Worm (Caenorhabditis elegans) whole organism, late embryonic: ENCODE data around the gene dsl-6.
"Not testable (repeated sequence)": the region's sequence is repeated elsewhere in the genome, so short reads cannot be mapped to it uniquely, and the experiment has no call there.

Experiments used
- C08G9.2 ChIP-seq: sonication (generic microtip); optimal IDR thresholded peaks from 2 replicates; lab custom pipeline; 2016; ENCODE audit warnings: mild to moderate bottlenecking, missing genetic modification characterization, moderate library complexity, missing compliant biosample characterization
- F13H6.1 ChIP-seq: sonication (generic microtip); optimal IDR thresholded peaks from 2 replicates; lab custom pipeline; 2016; ENCODE audit warnings: missing genetic modification characterization, missing compliant biosample characterization
- T23F11.4 ChIP-seq: fragments of 200-800 bp; sonication (Bioruptor generic); optimal IDR thresholded peaks from 2 replicates; lab custom pipeline; 2018; ENCODE audit warnings: mild to moderate bottlenecking, missing genetic modification characterization, missing compliant biosample characterization
- ahr-1 ChIP-seq: sonication (generic microtip); optimal IDR thresholded peaks from 2 replicates; lab custom pipeline; 2016; ENCODE audit warnings: missing genetic modification characterization, missing compliant biosample characterization
- ama-1 ChIP-seq: fragments of 150-350 bp; optimal IDR thresholded peaks from 2 replicates; lab custom pipeline; 2014
- ceh-19 ChIP-seq: fragments of 200-800 bp; sonication (Bioruptor generic); optimal IDR thresholded peaks from 2 replicates; lab custom pipeline; 2018; ENCODE audit warnings: mild to moderate bottlenecking, missing genetic modification characterization, missing compliant biosample characterization
- ceh-22 ChIP-seq: sonication (generic microtip); optimal IDR thresholded peaks from 2 replicates; lab custom pipeline; 2017; ENCODE audit warnings: missing biosample characterization, missing genetic modification characterization
- ceh-24 ChIP-seq: sonication (generic microtip); optimal IDR thresholded peaks from 2 replicates; lab custom pipeline; 2016; ENCODE audit warnings: mild to moderate bottlenecking, missing genetic modification characterization, missing compliant biosample characterization
- ceh-30 ChIP-seq: fragments of 150-350 bp; optimal IDR thresholded peaks from 2 replicates; lab custom pipeline; 2014; ENCODE audit warnings: missing biosample characterization, missing genetic modification characterization
- ceh-31 ChIP-seq: sonication (generic microtip); optimal IDR thresholded peaks from 2 replicates; lab custom pipeline; 2016; ENCODE audit warnings: missing genetic modification characterization, missing compliant biosample characterization
- ceh-34 ChIP-seq: sonication (generic microtip); optimal IDR thresholded peaks from 2 replicates; lab custom pipeline; 2016; ENCODE audit warnings: mild to moderate bottlenecking, missing genetic modification characterization, missing compliant biosample characterization
- ceh-45 ChIP-seq: fragments of 200-800 bp; sonication (Bioruptor generic); IDR thresholded peaks from 2 replicates; pipeline ENCODE4 v1.3.6; 2022; ENCODE audit warnings: missing genetic modification reagents, missing genetic modification characterization, missing compliant biosample characterization
- ceh-48 ChIP-seq: sonication (generic microtip); optimal IDR thresholded peaks from 2 replicates; lab custom pipeline; 2016; ENCODE audit warnings: missing genetic modification characterization, inconsistent platforms, missing compliant biosample characterization
- ceh-6 ChIP-seq: fragments of 200-800 bp; sonication (Bioruptor generic); optimal IDR thresholded peaks from 2 replicates; lab custom pipeline; 2018; ENCODE audit warnings: mild to moderate bottlenecking, missing genetic modification characterization, missing compliant biosample characterization
- ceh-9 ChIP-seq: sonication (generic microtip); optimal IDR thresholded peaks from 2 replicates; lab custom pipeline; 2016; ENCODE audit warnings: mild to moderate bottlenecking, missing genetic modification characterization, inconsistent platforms, missing compliant biosample characterization
- che-1 ChIP-seq: sonication (generic microtip); optimal IDR thresholded peaks from 2 replicates; lab custom pipeline; 2016; ENCODE audit warnings: mild to moderate bottlenecking, missing genetic modification characterization, missing compliant biosample characterization
- dmd-4 ChIP-seq: sonication (generic microtip); optimal IDR thresholded peaks from 2 replicates; lab custom pipeline; 2016; ENCODE audit warnings: borderline replicate concordance, missing genetic modification characterization, missing compliant biosample characterization
- dve-1 ChIP-seq: sonication (generic microtip); optimal IDR thresholded peaks from 2 replicates; lab custom pipeline; 2017; ENCODE audit warnings: antibody characterized with exemption, mild to moderate bottlenecking, missing genetic modification characterization, missing compliant biosample characterization
- elt-2 ChIP-seq: sonication (generic microtip); optimal IDR thresholded peaks from 2 replicates; lab custom pipeline; 2016; ENCODE audit warnings: missing genetic modification reagents, missing genetic modification characterization, missing compliant biosample characterization
- elt-4 ChIP-seq: sonication (generic microtip); optimal IDR thresholded peaks from 2 replicates; lab custom pipeline; 2016; ENCODE audit warnings: missing genetic modification characterization, missing compliant biosample characterization
- eyg-1 ChIP-seq: sonication (generic microtip); optimal IDR thresholded peaks from 2 replicates; lab custom pipeline; 2016; ENCODE audit warnings: missing genotype, missing genetic modification characterization, missing compliant biosample characterization
- fax-1 ChIP-seq: sonication (generic microtip); optimal IDR thresholded peaks from 2 replicates; lab custom pipeline; 2016; ENCODE audit warnings: missing genotype, missing genetic modification characterization, missing compliant biosample characterization
- fkh-10 ChIP-seq: fragments of 150-350 bp; optimal IDR thresholded peaks from 2 replicates; lab custom pipeline; 2014; ENCODE audit warnings: missing biosample characterization, missing genetic modification reagents, missing genetic modification characterization
- fkh-6 ChIP-seq: sonication (generic microtip); optimal IDR thresholded peaks from 2 replicates; lab custom pipeline; 2016; ENCODE audit warnings: missing genetic modification characterization, missing compliant biosample characterization
- gmeb-2 ChIP-seq: sonication (generic microtip); optimal IDR thresholded peaks from 2 replicates; lab custom pipeline; 2016; ENCODE audit warnings: missing genetic modification characterization, inconsistent platforms, missing compliant biosample characterization
- hlh-13 ChIP-seq: fragments of 200-800 bp; sonication (Bioruptor generic); optimal IDR thresholded peaks from 2 replicates; lab custom pipeline; 2018; ENCODE audit warnings: mild to moderate bottlenecking, missing genetic modification characterization, missing compliant biosample characterization
- hlh-15 ChIP-seq: sonication (generic microtip); optimal IDR thresholded peaks from 2 replicates; lab custom pipeline; 2016; ENCODE audit warnings: missing genetic modification characterization, missing compliant biosample characterization
- hlh-30 ChIP-seq: sonication (generic microtip); optimal IDR thresholded peaks from 2 replicates; lab custom pipeline; 2017; ENCODE audit warnings: antibody characterized with exemption, missing genetic modification characterization, missing compliant biosample characterization; ENCODE audit not compliant: insufficient read depth
- lim-6 ChIP-seq: sonication (generic microtip); optimal IDR thresholded peaks from 2 replicates; lab custom pipeline; 2016; ENCODE audit warnings: missing genetic modification characterization, missing compliant biosample characterization
- lin-11 ChIP-seq: fragments of 200-800 bp; sonication (Bioruptor generic); optimal IDR thresholded peaks from 2 replicates; lab custom pipeline; 2018; ENCODE audit warnings: mild to moderate bottlenecking, missing genetic modification characterization, missing compliant biosample characterization
- madf-2 ChIP-seq: sonication (generic microtip); optimal IDR thresholded peaks from 2 replicates; lab custom pipeline; 2017; ENCODE audit warnings: missing genetic modification characterization, missing compliant biosample characterization
- nfya-1 ChIP-seq: sonication (generic microtip); optimal IDR thresholded peaks from 2 replicates; lab custom pipeline; 2017; ENCODE audit warnings: missing genetic modification characterization, mild to moderate bottlenecking, missing compliant biosample characterization, antibody characterized with exemption, moderate library complexity
- nhr-11 ChIP-seq: fragments of 150-350 bp; optimal IDR thresholded peaks from 2 replicates; lab custom pipeline; 2014; ENCODE audit warnings: missing biosample characterization, missing genetic modification characterization
- nhr-232 ChIP-seq: sonication (generic microtip); optimal IDR thresholded peaks from 2 replicates; lab custom pipeline; 2016; ENCODE audit warnings: missing genetic modification characterization, missing compliant biosample characterization
- npax-4 ChIP-seq: sonication (generic microtip); optimal IDR thresholded peaks from 2 replicates; lab custom pipeline; 2016; ENCODE audit warnings: missing genetic modification characterization, missing compliant biosample characterization
- odd-2 ChIP-seq: sonication (generic microtip); optimal IDR thresholded peaks from 2 replicates; lab custom pipeline; 2017; ENCODE audit warnings: antibody characterized with exemption, mild to moderate bottlenecking, missing genetic modification characterization, missing compliant biosample characterization
- pqm-1 ChIP-seq: sonication (generic microtip); optimal IDR thresholded peaks from 2 replicates; lab custom pipeline; 2016; ENCODE audit warnings: missing genetic modification characterization, missing compliant biosample characterization
- rnt-1 ChIP-seq: sonication (generic microtip); optimal IDR thresholded peaks from 2 replicates; lab custom pipeline; 2016; ENCODE audit warnings: missing genetic modification characterization, missing compliant biosample characterization
- sdc-2 ChIP-seq: sonication (generic microtip); optimal IDR thresholded peaks from 2 replicates; lab custom pipeline; 2016; ENCODE audit warnings: missing genotype, missing genetic modification characterization, missing compliant biosample characterization
- sox-4 ChIP-seq: sonication (generic microtip); optimal IDR thresholded peaks from 2 replicates; lab custom pipeline; 2017; ENCODE audit warnings: mild to moderate bottlenecking, missing genetic modification characterization, inconsistent platforms, missing compliant biosample characterization
- tbx-2 ChIP-seq: sonication (generic microtip); optimal IDR thresholded peaks from 2 replicates; lab custom pipeline; 2016; ENCODE audit warnings: missing genetic modification characterization, missing compliant biosample characterization
- unc-42 ChIP-seq: sonication (generic microtip); optimal IDR thresholded peaks from 2 replicates; lab custom pipeline; 2016; ENCODE audit warnings: missing genotype, missing genetic modification characterization, missing compliant biosample characterization
- unc-86 ChIP-seq: sonication (generic microtip); optimal IDR thresholded peaks from 2 replicates; lab custom pipeline; 2016; ENCODE audit warnings: missing genetic modification characterization, missing compliant biosample characterization

Gene dsl-6

ce11 chrIV:11425442-11425841, 27.3 kb upstream of the dsl-6 start, which contains the start of gene kin-4:
TSS of gene kin-4 (plus strand) at chrIV:11425742.
- TF ChIP-seq ceh-9 (no peak), eyg-1 (no peak), ceh-19 (GFP tag; lab: Kevin White, UChicago) (no peak), elt-4 (tag; lab: Kevin White, UChicago) (no peak), F13H6.1 (tag; lab: Kevin White, UChicago) (no peak), hlh-30 (no peak), rnt-1 (tag; lab: Kevin White, UChicago) (no peak), lim-6 (no peak), che-1 (tag; lab: Kevin White, UChicago) (no peak)

DNA sequence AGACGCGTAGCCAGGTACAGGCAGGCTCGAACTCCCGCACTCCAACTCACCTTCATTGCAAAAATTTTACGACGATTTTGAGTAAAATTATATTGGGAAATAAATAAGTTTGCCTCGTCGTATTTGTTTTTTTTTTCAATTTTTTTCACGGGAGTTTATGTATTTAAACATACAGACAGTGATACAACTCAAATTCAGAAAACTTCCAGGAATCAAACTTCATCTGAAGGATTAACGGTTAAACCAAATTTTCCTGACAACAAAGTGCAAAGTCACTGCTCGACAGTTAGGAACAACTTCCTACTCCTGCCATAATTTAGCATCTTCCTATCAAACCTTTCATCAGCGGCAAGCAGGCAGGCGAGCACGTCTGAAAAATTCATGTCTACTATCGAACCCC, 26.7 kb upstream of the dsl-6 start, which contains the start of gene F22B3.8:
F22B3.8 (minus strand) TSS at position 101 of the 400 bp plus-strand sequence.
- no peak for TF ChIP-seq unc-86 (tag; lab: Kevin White, UChicago)
- TF ChIP-seq sdc-2 (tag; lab: Kevin White, UChicago), result no peak
- TF ChIP-seq ceh-31, result no peak
- no peak for TF ChIP-seq eyg-1
- TF ChIP-seq fkh-10 (GFP tag; lab: Kevin White, UChicago), result no peak
- TF ChIP-seq madf-2 (tag; lab: Kevin White, UChicago), result no peak
- no peak for TF ChIP-seq hlh-15
- no peak for TF ChIP-seq ama-1 (lab: Kevin White, UChicago)
- no peak for TF ChIP-seq ceh-19 (GFP tag; lab: Kevin White, UChicago)
- no peak for TF ChIP-seq lim-6
- TF ChIP-seq nhr-11, result no peak
- TF ChIP-seq fkh-6 (tag; lab: Kevin White, UChicago), result no peak
- TF ChIP-seq ceh-22 (tag; lab: Kevin White, UChicago), result no peak
- no peak for TF ChIP-seq lin-11 (tag; lab: Kevin White, UChicago)
- TF ChIP-seq elt-4 (tag; lab: Kevin White, UChicago), result no peak

DNA sequence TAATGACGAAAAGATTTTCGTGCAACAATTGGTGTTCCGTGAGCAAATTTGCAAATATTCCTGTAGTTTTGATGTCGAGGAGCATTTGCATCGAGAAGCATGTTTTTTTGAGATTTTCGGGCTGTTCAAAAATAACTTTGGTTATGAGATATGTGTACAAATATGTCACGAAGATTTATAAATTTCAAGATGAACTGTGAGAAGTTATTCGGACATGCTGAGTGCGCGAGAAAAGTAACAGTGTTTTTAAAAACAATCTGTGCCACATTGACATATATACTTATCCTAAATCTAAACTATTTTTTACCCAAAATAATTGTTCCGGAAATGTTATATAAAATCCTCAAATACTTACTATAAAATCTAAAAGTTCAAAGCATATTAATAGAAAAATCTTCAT, 23.6 kb upstream of the dsl-6 start, which contains the start of gene F22B3.7:
F22B3.7 (minus strand) TSS at position 101 of the 400 bp plus-strand sequence.
- no peak for TF ChIP-seq T23F11.4 (GFP tag; lab: Kevin White, UChicago)
- TF ChIP-seq F13H6.1 (tag; lab: Kevin White, UChicago), result no peak
- no peak for TF ChIP-seq hlh-15
- no peak for TF ChIP-seq unc-42 (tag; lab: Kevin White, UChicago)
- no peak for TF ChIP-seq nfya-1 (tag; lab: Kevin White, UChicago)
- TF ChIP-seq hlh-13 (GFP tag; lab: Kevin White, UChicago), result no peak
- TF ChIP-seq ama-1 (lab: Kevin White, UChicago), result no peak
- TF ChIP-seq dve-1, result no peak
- TF ChIP-seq pqm-1, result no peak
- TF ChIP-seq gmeb-2 (tag; lab: Kevin White, UChicago), result no peak
- TF ChIP-seq sox-4 (tag; lab: Kevin White, UChicago), result no peak
- no peak for TF ChIP-seq fkh-10 (GFP tag; lab: Kevin White, UChicago)
- no peak for TF ChIP-seq ceh-48 (tag; lab: Kevin White, UChicago)
- no peak for TF ChIP-seq elt-4 (tag; lab: Kevin White, UChicago)

ce11 chrIV:11416724-11417123, 18.6 kb upstream of the dsl-6 start, which contains the start of gene F22B3.5:
TSS of gene F22B3.5 (minus strand) at chrIV:11416824.
- not testable (repeated sequence) for TF ChIP-seq ceh-45 (GFP tag; lab: Robert Waterston, UW); ceh-30 (tag; lab: Kevin White, UChicago); ceh-24 (tag; lab: Kevin White, UChicago)

- no peak for TF ChIP-seq ceh-34 (tag; lab: Kevin White, UChicago)
- TF ChIP-seq ama-1 (lab: Kevin White, UChicago), result no peak
- no peak for TF ChIP-seq fax-1 (tag; lab: Kevin White, UChicago)
- no peak for TF ChIP-seq dmd-4 (tag; lab: Kevin White, UChicago)
- TF ChIP-seq nhr-232 (tag; lab: Kevin White, UChicago), result no peak
- no peak for TF ChIP-seq odd-2
- TF ChIP-seq ceh-22 (tag; lab: Kevin White, UChicago), result no peak
- TF ChIP-seq hlh-30, result no peak
- TF ChIP-seq ahr-1 (tag; lab: Kevin White, UChicago), result no peak
- TF ChIP-seq elt-4 (tag; lab: Kevin White, UChicago), result no peak
- no peak for TF ChIP-seq ceh-19 (GFP tag; lab: Kevin White, UChicago)
- no peak for TF ChIP-seq eyg-1
- TF ChIP-seq npax-4 (tag; lab: Kevin White, UChicago), result no peak
- TF ChIP-seq tbx-2 (tag; lab: Kevin White, UChicago), result no peak
- TF ChIP-seq elt-2, result no peak
- TF ChIP-seq ceh-6 (GFP tag; lab: Kevin White, UChicago), result no peak
- TF ChIP-seq C08G9.2, result no peak
- no peak for TF ChIP-seq ceh-45 (GFP tag; lab: Robert Waterston, UW)
These were observed 16.8 kb upstream of the dsl-6 start, which contains the start of gene F22B3.10 for ce11 chrIV:11414920-11415319. TSS of gene F22B3.10 (minus strand) at chrIV:11415020.
